Worm (Caenorhabditis elegans) whole organism, young adult: ENCODE measurements around the gene aars-1.

Experiments used
- T26A5.8 ChIP-seq: sonication (generic microtip); optimal IDR thresholded peaks from 2 replicates; lab custom pipeline; 2016; ENCODE audit warnings: missing genetic modification characterization, missing compliant biosample characterization
- ama-1 ChIP-seq, 3 experiments: fragments of 150-350 bp in 1 of 3; sonication (generic microtip) in 2 of 3; optimal IDR thresholded peaks; 2 replicates each; lab custom pipeline; 2014 to 2018; ENCODE audit warnings: missing biosample characterization in 2 of 3, missing genetic modification characterization in 2 of 3, missing genetic modification reagents in 2 of 3
- nhr-179 ChIP-seq: sonication (generic microtip); optimal IDR thresholded peaks from 2 replicates; lab custom pipeline; 2016; ENCODE audit warnings: mild to moderate bottlenecking, missing genetic modification characterization, missing compliant biosample characterization

ce11 chrII:11417999-11418398 lies 46.3 kb downstream of the aars-1 start, which contains the start of gene C05D12.2:
- no peak for TF ChIP-seq ama-1 (optimal IDR thresholded peaks at IDR 0.05; lab: Kevin White, UChicago)
- no peak for TF ChIP-seq ama-1 (GFP tag; optimal IDR thresholded peaks at IDR 0.05; lab: Kevin White, UChicago)
- no peak for TF ChIP-seq nhr-179 (tag; lab: Kevin White, UChicago)
- no peak for TF ChIP-seq T26A5.8 (tag; lab: Kevin White, UChicago)
